Fruit fly (Drosophila melanogaster): ENCODE data around the gene Paip2.

- TF ChIP-seq CG14711 (tag; optimal IDR thresholded peaks at IDR 0.05) (no peak), CG11617 (GFP tag; optimal IDR thresholded peaks at IDR 0.05) (no peak), CG1620 (GFP tag; optimal IDR thresholded peaks at IDR 0.05) (no peak), CG12768 (GFP tag; optimal IDR thresholded peaks at IDR 0.05) (no peak)
Observed at dm6 chr3R:12998234-12998591, 17.6 kb downstream of the Paip2 start.

Data from whole organism, adult.